Worm (Caenorhabditis elegans): Measurements from ENCODE around the gene C14A6.3.

The C14A6.3 gene

DNA sequence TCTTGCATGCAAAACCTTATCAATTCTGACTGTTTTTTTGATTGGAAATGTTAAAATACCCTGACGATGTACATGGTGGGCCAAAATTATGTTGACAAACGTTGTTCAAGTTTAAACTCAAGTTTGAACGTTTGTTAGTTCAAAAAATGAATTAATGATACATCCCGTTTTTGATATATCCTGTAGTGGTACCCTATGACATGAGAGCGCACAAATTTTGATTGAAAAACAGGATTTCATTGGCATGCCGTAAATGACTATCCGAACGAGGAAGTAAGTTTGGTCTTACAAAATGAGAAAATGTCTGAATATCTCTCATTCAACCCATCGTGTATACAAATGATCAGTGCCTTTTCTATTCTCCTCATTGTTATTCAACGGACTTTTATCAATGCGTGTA is 5.0 kb upstream of the C14A6.3 start, which contains the start of gene Y37H2A.11:
TSS of gene Y37H2A.11 (plus strand) at position 301 of the 400 bp plus-strand sequence.
- TF ChIP-seq ets-4 (tag; optimal IDR thresholded peaks at IDR 0.05) (no peak), ceh-31 (tag; optimal IDR thresholded peaks at IDR 0.05) (no peak), tbx-7 (tag; optimal IDR thresholded peaks at IDR 0.05) (no peak), K02D7.2 (tag; optimal IDR thresholded peaks at IDR 0.05) (no peak), pros-1 (tag; optimal IDR thresholded peaks at IDR 0.05) (no peak), sdc-2 (tag; optimal IDR thresholded peaks at IDR 0.05) (no peak), sox-2 (GFP tag; IDR thresholded peaks at IDR 0.05) (no peak), elt-4 (tag; optimal IDR thresholded peaks at IDR 0.05) (no peak), sox-4 (tag; optimal IDR thresholded peaks at IDR 0.05) (no peak), ztf-16 (tag; optimal IDR thresholded peaks at IDR 0.05) (no peak), Y22D7AL.16 (tag; optimal IDR thresholded peaks at IDR 0.05) (no peak), pag-3 (tag; optimal IDR thresholded peaks at IDR 0.05; ENCODE audit: borderline replicate concordance) (no peak), lim-6 (tag; optimal IDR thresholded peaks at IDR 0.05) (no peak), ceh-14 (tag; optimal IDR thresholded peaks at IDR 0.05) (no peak), ceh-22 (tag; optimal IDR thresholded peaks at IDR 0.05) (no peak), ceh-19 (GFP tag; optimal IDR thresholded peaks at IDR 0.05) (no peak), gmeb-2 (tag; optimal IDR thresholded peaks at IDR 0.05) (no peak), ceh-6 (GFP tag; optimal IDR thresholded peaks at IDR 0.05) (no peak)

- TF ChIP-seq dve-1 (tag; optimal IDR thresholded peaks at IDR 0.05) (no peak), C08G9.2 (tag; optimal IDR thresholded peaks at IDR 0.05) (no peak), ceh-30 (tag; optimal IDR thresholded peaks at IDR 0.05) (no peak), rnt-1 (tag; optimal IDR thresholded peaks at IDR 0.05) (no peak), fax-1 (tag; optimal IDR thresholded peaks at IDR 0.05) (no peak), fkh-6 (tag; optimal IDR thresholded peaks at IDR 0.05) (no peak), ets-4 (tag; optimal IDR thresholded peaks at IDR 0.05) (no peak), odd-2 (tag; optimal IDR thresholded peaks at IDR 0.05) (no peak), unc-55 (GFP tag; optimal IDR thresholded peaks at IDR 0.05) (no peak), tbx-2 (tag; optimal IDR thresholded peaks at IDR 0.05) (no peak), pha-2 (tag; optimal IDR thresholded peaks at IDR 0.05) (no peak), sdc-2 (tag; optimal IDR thresholded peaks at IDR 0.05) (no peak), che-1 (tag; optimal IDR thresholded peaks at IDR 0.05) (no peak), Y22D7AL.16 (tag; optimal IDR thresholded peaks at IDR 0.05) (no peak), hlh-8 (tag; optimal IDR thresholded peaks at IDR 0.05) (no peak), ceh-48 (tag; optimal IDR thresholded peaks at IDR 0.05) (no peak), pha-4 (tag; optimal IDR thresholded peaks at IDR 0.05) (no peak), ceh-24 (tag; optimal IDR thresholded peaks at IDR 0.05) (no peak)
Measured at ce11 chrV:18142549-18142948, 3.6 kb upstream of the C14A6.3 start, which contains the start of gene Y37H2A.13. Y37H2A.13 (plus strand) TSS chrV:18142849.

ce11 chrV:18143445-18143844 is 2.7 kb upstream of the C14A6.3 start, which contains the start of gene Y37H2A.14:
Y37H2A.14 (plus strand) TSS chrV:18143745.
- TF ChIP-seq tbx-2 (tag; optimal IDR thresholded peaks at IDR 0.05) (no peak), hlh-15 (tag; optimal IDR thresholded peaks at IDR 0.05) (no peak), C38D4.7 (GFP tag; optimal IDR thresholded peaks at IDR 0.05) (no peak), ceh-45 (GFP tag; IDR thresholded peaks at IDR 0.05) (no peak), sox-2 (GFP tag; IDR thresholded peaks at IDR 0.05) (no peak), ttx-3 (tag; optimal IDR thresholded peaks at IDR 0.05) (no peak), pha-2 (tag; optimal IDR thresholded peaks at IDR 0.05) (no peak), pax-1 (tag; optimal IDR thresholded peaks at IDR 0.05) (no peak)

DNA sequence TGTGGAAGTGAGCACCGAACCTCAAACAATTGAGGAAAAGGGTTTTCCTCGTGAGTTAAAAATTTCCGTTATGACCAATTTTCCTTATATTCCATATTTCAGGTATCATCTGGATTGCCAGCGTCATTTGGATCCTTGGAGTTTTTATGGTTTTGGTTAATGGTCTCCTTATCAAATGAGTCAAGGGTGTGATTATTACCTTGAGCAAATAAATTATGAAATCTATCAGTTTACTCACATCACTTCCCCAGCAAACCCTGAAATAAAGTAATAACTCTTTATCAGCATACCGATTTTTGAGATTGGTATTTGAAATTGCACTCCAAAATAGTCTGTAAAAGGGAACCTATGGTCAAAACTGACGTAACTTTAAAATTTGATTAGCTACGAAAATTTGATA is 1.7 kb upstream of the C14A6.3 start:
- no peak for TF ChIP-seq C38D4.7 (GFP tag; optimal IDR thresholded peaks at IDR 0.05)
- no peak for TF ChIP-seq ceh-31 (tag; optimal IDR thresholded peaks at IDR 0.05)
- no peak for TF ChIP-seq unc-55 (GFP tag; optimal IDR thresholded peaks at IDR 0.05)
- no peak for TF ChIP-seq ceh-45 (GFP tag; IDR thresholded peaks at IDR 0.05)

Data from whole organism, late embryonic.